Fruit fly (Drosophila melanogaster): ENCODE results near the gene GstZ2.
A peak's percentile ranks its signal among the peaks of the same experiment; 100 is the strongest.

GstZ2 gene

DNA sequence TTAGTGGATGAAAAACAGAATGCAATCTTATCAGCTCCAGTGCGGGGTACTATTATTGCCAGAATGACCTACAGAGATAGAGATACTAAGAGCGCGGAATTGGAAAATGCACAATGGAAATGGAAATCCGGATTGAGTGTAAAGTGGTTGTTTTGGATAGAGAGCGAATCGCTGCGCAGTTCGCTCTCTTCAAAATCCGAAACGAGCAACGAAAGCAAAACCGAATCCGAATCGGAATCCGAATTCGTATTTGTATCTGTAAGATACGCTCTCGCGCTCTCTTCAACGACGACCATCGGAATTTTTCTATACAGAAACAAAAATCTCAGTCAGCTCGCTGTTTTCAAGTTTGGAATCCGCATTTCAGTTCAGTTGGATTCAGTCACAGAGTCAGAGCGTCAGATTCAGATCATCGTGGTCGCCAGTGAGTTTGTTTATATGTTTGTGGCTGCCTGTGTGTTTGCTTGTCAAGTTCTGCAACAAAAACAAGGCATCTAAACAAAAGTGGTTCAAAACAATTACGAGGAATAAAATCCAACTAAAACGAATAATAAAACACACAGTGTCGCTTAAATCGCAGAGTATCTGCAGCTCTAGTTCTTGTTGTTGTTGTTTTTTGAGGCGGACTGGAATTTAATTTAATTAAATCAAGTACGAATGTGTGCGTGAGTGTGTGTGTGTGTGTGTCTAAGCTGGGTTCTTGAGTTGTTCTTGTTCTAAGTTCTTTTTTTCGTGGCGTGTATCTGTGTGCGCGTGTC, 42.7 kb downstream of the GstZ2 start, which contains the start of gene ps (continued):
- no peak for TF ChIP-seq dati (GFP tag; IDR thresholded peaks at IDR 0.05)
- TF ChIP-seq CG7556 (GFP tag; optimal IDR thresholded peaks at IDR 0.05): no peak
- no peak for TF ChIP-seq Abd-B (GFP tag; optimal IDR thresholded peaks at IDR 0.05)
- no peak for TF ChIP-seq Hmx (GFP tag; optimal IDR thresholded peaks at IDR 0.05)
- TF ChIP-seq bab2 (GFP tag; optimal IDR thresholded peaks at IDR 0.05): no peak
- TF ChIP-seq mirr (GFP tag; optimal IDR thresholded peaks at IDR 0.05): peak; percentile 35
- no peak for TF ChIP-seq CG10959 (GFP tag; IDR thresholded peaks at IDR 0.05)
- TF ChIP-seq CG34422 (GFP tag; IDR thresholded peaks at IDR 0.05): no peak
- TF ChIP-seq CG11398 (GFP tag; optimal IDR thresholded peaks at IDR 0.05): no peak
- TF ChIP-seq corto (GFP tag; optimal IDR thresholded peaks at IDR 0.05): no peak
- TF ChIP-seq HmgD (GFP tag; optimal IDR thresholded peaks at IDR 0.05): no peak
- no peak for TF ChIP-seq Hr78 (GFP tag; optimal IDR thresholded peaks at IDR 0.05)
- TF ChIP-seq shn (GFP tag; optimal IDR thresholded peaks at IDR 0.05): no peak
- no peak for TF ChIP-seq CG13775 (GFP tag; optimal IDR thresholded peaks at IDR 0.05)
- TF ChIP-seq org-1 (GFP tag; optimal IDR thresholded peaks at IDR 0.05): no peak
- TF ChIP-seq NFAT (GFP tag; IDR thresholded peaks at IDR 0.05): no peak
- TF ChIP-seq ems (GFP tag; optimal IDR thresholded peaks at IDR 0.05): peak; percentile 8
- no peak for TF ChIP-seq CG12219 (GFP tag; optimal IDR thresholded peaks at IDR 0.05)
- no peak for TF ChIP-seq Kr (GFP tag; optimal IDR thresholded peaks at IDR 0.05)
- no peak for TF ChIP-seq crp (GFP tag; optimal IDR thresholded peaks at IDR 0.05)
- no peak for TF ChIP-seq CG33213 (GFP tag; optimal IDR thresholded peaks at IDR 0.05)
- TF ChIP-seq nmo (GFP tag; optimal IDR thresholded peaks at IDR 0.05): no peak
- TF ChIP-seq CG4730 (GFP tag; IDR thresholded peaks at IDR 0.05): no peak
- TF ChIP-seq bsh (GFP tag; optimal IDR thresholded peaks at IDR 0.05): peak in 1 of 2 experiments; percentile 32
- TF ChIP-seq CHES-1-like (GFP tag; optimal IDR thresholded peaks at IDR 0.05): peak; percentile 22
- no peak for TF ChIP-seq Drgx (GFP tag; IDR thresholded peaks at IDR 0.05)
- TF ChIP-seq CG6683 (GFP tag; optimal IDR thresholded peaks at IDR 0.05): no peak
- TF ChIP-seq CG11085 (GFP tag; IDR thresholded peaks at IDR 0.05): no peak
- TF ChIP-seq tna (GFP tag; IDR thresholded peaks at IDR 0.05; ENCODE audit: partially characterized antibody): no peak
- no peak for TF ChIP-seq Dp (GFP tag; optimal IDR thresholded peaks at IDR 0.05)
- TF ChIP-seq CG13296 (GFP tag; optimal IDR thresholded peaks at IDR 0.05): peak; percentile 50
- TF ChIP-seq ftz-f1 (GFP tag; optimal IDR thresholded peaks at IDR 0.05): no peak
- TF ChIP-seq CG4820 (GFP tag; optimal IDR thresholded peaks at IDR 0.05): no peak
- TF ChIP-seq CG6175 (GFP tag; IDR thresholded peaks at IDR 0.05): no peak
- TF ChIP-seq al (GFP tag; IDR thresholded peaks at IDR 0.05): no peak
- TF ChIP-seq Poxn (GFP tag; IDR thresholded peaks at IDR 0.05): no peak
- TF ChIP-seq CG7839 (tag; optimal IDR thresholded peaks at IDR 0.05): no peak
- no peak for TF ChIP-seq z (GFP tag; IDR thresholded peaks at IDR 0.05)
- no peak for TF ChIP-seq Atf6 (GFP tag; IDR thresholded peaks at IDR 0.05)
- no peak for TF ChIP-seq Oli (tag; optimal IDR thresholded peaks at IDR 0.05)
- no peak for TF ChIP-seq cad (GFP tag; optimal IDR thresholded peaks at IDR 0.05)
- TF ChIP-seq CG15073 (GFP tag; optimal IDR thresholded peaks at IDR 0.05): no peak
- no peak for TF ChIP-seq Eip74EF (GFP tag; optimal IDR thresholded peaks at IDR 0.05)
- no peak for TF ChIP-seq salm (tag; optimal IDR thresholded peaks at IDR 0.05)
- TF ChIP-seq Gug (GFP tag; IDR thresholded peaks at IDR 0.05): 0 out of 4 replicates have a peak, but pooled peaks have one; percentile 18
- TF ChIP-seq Hr51 (GFP tag; optimal IDR thresholded peaks at IDR 0.05): peak in 1 of 2 experiments; percentile 0
- no peak for TF ChIP-seq CG9876 (GFP tag; optimal IDR thresholded peaks at IDR 0.05)
- no peak for TF ChIP-seq gcm (GFP tag; optimal IDR thresholded peaks at IDR 0.05)
- TF ChIP-seq fd96Cb (tag; optimal IDR thresholded peaks at IDR 0.05): no peak
